Worm (Caenorhabditis elegans): ENCODE results near the gene set-2.

The set-2 gene

DNA sequence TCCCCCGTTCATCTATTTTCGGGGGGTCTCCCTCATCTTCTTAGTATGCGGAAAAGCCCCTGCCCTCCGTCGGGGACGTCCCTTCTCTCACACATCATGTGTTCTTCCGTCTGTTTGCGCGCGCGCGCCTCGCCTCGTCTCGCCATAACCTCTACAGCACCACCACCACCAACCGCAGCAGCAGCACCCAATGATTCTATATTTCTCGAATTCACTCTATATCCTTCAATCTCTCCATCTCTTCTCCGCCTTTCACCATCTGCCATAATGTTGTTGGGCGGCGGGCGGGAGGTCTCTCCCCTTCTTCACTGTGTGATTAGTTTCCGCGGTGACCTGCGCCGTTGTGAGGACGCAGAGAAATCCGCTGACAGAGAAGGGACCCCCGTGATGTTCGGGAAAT is 17.3 kb upstream of the set-2 start (continued):
- TF ChIP-seq Y116A8C.19 (tag; optimal IDR thresholded peaks at IDR 0.05; ENCODE audit: borderline replicate concordance) (no peak), grh-1 (GFP tag; IDR thresholded peaks at IDR 0.05) (no peak), elt-3 (tag; optimal IDR thresholded peaks at IDR 0.05) (no peak), lin-14 (GFP tag; optimal IDR thresholded peaks at IDR 0.05) (peak; percentile 4)

DNA sequence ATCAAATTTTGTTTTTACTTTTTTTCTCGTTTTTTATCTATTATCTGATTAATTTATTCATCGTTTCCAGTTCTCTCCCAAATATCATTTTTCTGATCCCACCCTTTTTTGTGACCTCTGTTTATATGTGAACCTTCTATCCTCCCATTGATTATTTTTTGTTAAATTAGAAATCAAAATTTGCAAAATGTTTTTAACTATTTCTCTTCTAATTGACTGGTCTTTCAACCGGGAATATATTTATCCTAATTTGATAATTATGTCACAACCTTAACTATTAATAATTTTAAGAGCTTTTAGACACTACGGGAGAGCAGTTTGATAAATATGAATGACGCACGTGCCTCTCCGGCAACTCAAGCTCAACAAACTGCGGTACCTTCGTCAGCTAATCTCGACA is 14.2 kb upstream of the set-2 start, which contains the start of gene ntl-9:
Gene ntl-9 (plus strand): TSS at position 301 of the 400 bp plus-strand sequence.
- TF ChIP-seq mab-9 (GFP tag; IDR thresholded peaks at IDR 0.05) (no peak), nhr-85 (tag) (no peak), hlh-4 (tag; optimal IDR thresholded peaks at IDR 0.05) (no peak), egl-13 (tag; optimal IDR thresholded peaks at IDR 0.05) (no peak), grh-1 (GFP tag; IDR thresholded peaks at IDR 0.05) (no peak), lin-15B (tag; optimal IDR thresholded peaks at IDR 0.05) (no peak), sptf-1 (tag; optimal IDR thresholded peaks at IDR 0.05) (no peak), efl-3 (GFP tag; optimal IDR thresholded peaks at IDR 0.05) (no peak)

DNA sequence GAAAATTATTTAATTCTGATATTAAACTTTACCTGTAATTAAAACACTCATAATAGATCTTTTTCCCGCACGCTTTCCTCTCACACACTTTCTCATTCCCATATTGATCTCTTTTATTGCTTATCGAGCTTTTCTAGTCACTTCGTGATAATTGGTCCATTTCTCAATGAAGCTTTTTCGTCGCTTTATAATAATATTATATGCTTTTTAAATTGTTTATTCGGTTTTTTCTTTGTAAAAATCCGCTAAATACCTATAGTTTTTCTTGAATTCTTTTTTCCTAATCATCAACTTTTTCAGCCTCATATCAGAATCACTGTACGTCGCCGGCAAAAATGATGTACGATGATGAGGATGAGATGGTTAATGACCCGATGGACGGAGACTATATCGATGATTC is 9.3 kb upstream of the set-2 start, which contains the start of gene rpb-2:
Gene rpb-2 (plus strand): TSS at position 301 of the 400 bp plus-strand sequence.
- TF ChIP-seq ztf-4 (tag; optimal IDR thresholded peaks at IDR 0.05) (no peak), efl-1 (optimal IDR thresholded peaks at IDR 0.05) (no peak), efl-1 (GFP tag; optimal IDR thresholded peaks at IDR 0.05 in 1 of 2) (peak in 1 of 2 experiments; percentile 35)

DNA sequence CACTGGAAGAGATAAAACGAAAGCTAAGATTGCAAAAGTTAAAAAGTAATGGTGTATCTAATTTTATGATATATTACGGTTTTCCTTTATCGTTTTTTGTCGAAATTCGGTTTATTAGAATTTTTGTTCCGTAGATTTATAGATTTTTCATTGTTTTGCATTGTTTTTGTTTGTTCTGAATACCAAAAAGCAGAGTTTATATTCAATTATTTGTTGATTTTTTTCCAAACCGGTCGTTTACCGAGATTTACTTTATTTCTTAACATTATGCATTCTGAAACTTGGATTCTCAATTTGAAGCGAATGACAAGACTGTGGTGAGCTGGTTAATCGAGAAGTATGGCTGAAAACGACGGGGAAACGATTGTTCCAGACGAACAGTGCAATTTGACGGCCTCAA is 7.0 kb upstream of the set-2 start, which contains the start of gene fsn-1:
Gene fsn-1 (plus strand): TSS at position 301 of the 400 bp plus-strand sequence.
- TF ChIP-seq elt-2 (tag; optimal IDR thresholded peaks at IDR 0.05): no peak
- no peak for TF ChIP-seq C04F5.9 (tag; optimal IDR thresholded peaks at IDR 0.05)
- TF ChIP-seq blmp-1 (tag; optimal IDR thresholded peaks at IDR 0.05): no peak
- TF ChIP-seq jun-1 (tag; optimal IDR thresholded peaks at IDR 0.05): no peak
- TF ChIP-seq nhr-77 (tag; optimal IDR thresholded peaks at IDR 0.05): no peak
- TF ChIP-seq pax-3 (tag; optimal IDR thresholded peaks at IDR 0.05): no peak
- TF ChIP-seq fkh-8 (tag; optimal IDR thresholded peaks at IDR 0.05): no peak
- TF ChIP-seq dsc-1 (tag; optimal IDR thresholded peaks at IDR 0.05): no peak
- no peak for TF ChIP-seq snu-23 (GFP tag; optimal IDR thresholded peaks at IDR 0.05)
- no peak for TF ChIP-seq egl-27 (tag; optimal IDR thresholded peaks at IDR 0.05)
- TF ChIP-seq nhr-11 (tag; optimal IDR thresholded peaks at IDR 0.05): no peak
- no peak for TF ChIP-seq nhr-20 (tag; optimal IDR thresholded peaks at IDR 0.05)
- TF ChIP-seq lsy-2 (tag; optimal IDR thresholded peaks at IDR 0.05): no peak
- TF ChIP-seq efl-1 (optimal IDR thresholded peaks at IDR 0.05): no peak
- no peak for TF ChIP-seq efl-1 (GFP tag; optimal IDR thresholded peaks at IDR 0.05 in 1 of 2)

DNA sequence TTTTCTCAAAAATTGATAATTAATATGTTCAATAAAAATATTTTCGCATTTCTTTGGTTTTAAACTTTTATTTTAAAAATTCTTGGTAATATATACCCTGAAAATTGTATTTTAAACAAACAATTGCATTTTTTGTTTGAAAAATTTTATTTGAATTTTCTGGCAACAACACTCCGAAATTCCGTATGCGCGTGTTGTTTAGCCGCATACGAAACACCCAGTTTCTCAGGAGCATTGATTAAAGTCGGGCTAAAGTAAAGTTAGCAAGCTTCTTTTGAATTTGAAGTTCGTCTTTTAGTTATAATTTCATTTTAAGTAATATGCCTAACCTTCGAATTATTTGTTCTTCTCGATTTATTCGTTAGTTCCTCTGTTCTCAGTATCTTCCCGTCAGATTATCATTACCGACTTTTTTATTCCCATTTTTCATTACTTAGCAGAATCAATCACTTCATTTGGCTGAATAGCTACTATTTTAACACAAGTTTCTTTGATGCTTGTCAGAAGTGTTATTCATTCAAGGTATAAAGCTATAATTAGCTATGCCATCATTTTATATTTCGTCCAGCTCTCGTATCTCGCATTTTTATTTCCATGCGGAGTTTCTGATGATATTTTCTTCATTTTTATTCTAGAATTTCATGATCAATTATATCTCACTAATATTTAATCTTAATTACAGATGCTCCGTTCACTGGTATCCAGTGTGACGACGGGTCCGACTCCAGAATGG is 5.1 kb upstream of the set-2 start, which contains the start of gene mrps-18C:
Gene mrps-18C (plus strand): TSS at position 683 of the 733 bp plus-strand sequence.
- no peak for TF ChIP-seq fkh-8 (tag; optimal IDR thresholded peaks at IDR 0.05)
- TF ChIP-seq mab-9 (GFP tag; IDR thresholded peaks at IDR 0.05): no peak
- TF ChIP-seq mdl-1 (tag; optimal IDR thresholded peaks at IDR 0.05): no peak
- no peak for TF ChIP-seq egl-13 (tag; optimal IDR thresholded peaks at IDR 0.05)
- TF ChIP-seq pax-3 (tag; optimal IDR thresholded peaks at IDR 0.05): no peak
- TF ChIP-seq lsy-2 (tag; optimal IDR thresholded peaks at IDR 0.05): peak; percentile 19 to 60
- no peak for TF ChIP-seq skn-1 (tag; optimal IDR thresholded peaks at IDR 0.05)
- TF ChIP-seq ceh-82 (tag; optimal IDR thresholded peaks at IDR 0.05): peak in 1 of 3 experiments; percentile 11
- TF ChIP-seq unc-62 (GFP tag; optimal IDR thresholded peaks at IDR 0.05): no peak
- no peak for TF ChIP-seq hpl-2 (GFP tag; optimal IDR thresholded peaks at IDR 0.05)
- no peak for TF ChIP-seq unc-30 (tag; optimal IDR thresholded peaks at IDR 0.05)
- TF ChIP-seq sup-37 (GFP tag; optimal IDR thresholded peaks at IDR 0.05): no peak
- TF ChIP-seq nhr-19 (GFP tag; conservative IDR thresholded peaks at IDR 0.05): no peak
- TF ChIP-seq efl-1 (optimal IDR thresholded peaks at IDR 0.05): peak; percentile 48 to 66
- peak; percentile 68 to 96 for TF ChIP-seq efl-1 (GFP tag; optimal IDR thresholded peaks at IDR 0.05 in 1 of 2)
- no peak for TF ChIP-seq tlp-1 (tag; optimal IDR thresholded peaks at IDR 0.05)
- no peak for TF ChIP-seq ets-5 (GFP tag; IDR thresholded peaks at IDR 0.05)
- TF ChIP-seq nhr-84 (tag; optimal IDR thresholded peaks at IDR 0.05): no peak
- peak; percentile 16 for TF ChIP-seq snu-23 (GFP tag; optimal IDR thresholded peaks at IDR 0.05)
- no peak for TF ChIP-seq nhr-11 (tag; optimal IDR thresholded peaks at IDR 0.05)
- no peak for TF ChIP-seq sptf-1 (tag; optimal IDR thresholded peaks at IDR 0.05)
- no peak for TF ChIP-seq nhr-28 (tag; optimal IDR thresholded peaks at IDR 0.05)
- TF ChIP-seq ceh-88 (GFP tag; IDR thresholded peaks at IDR 0.05): no peak
- TF ChIP-seq dpl-1 (GFP tag; optimal IDR thresholded peaks at IDR 0.05): peak; percentile 42 to 70 (median 59)
- TF ChIP-seq pag-3 (tag; optimal IDR thresholded peaks at IDR 0.05; ENCODE audit: borderline replicate concordance, insufficient read depth): no peak
- TF ChIP-seq fos-1 (tag; optimal IDR thresholded peaks at IDR 0.05): no peak

Data from whole organism, L1 larva.